Fruit fly (Drosophila melanogaster): Measurements from ENCODE around the gene CG44869.

DNA sequence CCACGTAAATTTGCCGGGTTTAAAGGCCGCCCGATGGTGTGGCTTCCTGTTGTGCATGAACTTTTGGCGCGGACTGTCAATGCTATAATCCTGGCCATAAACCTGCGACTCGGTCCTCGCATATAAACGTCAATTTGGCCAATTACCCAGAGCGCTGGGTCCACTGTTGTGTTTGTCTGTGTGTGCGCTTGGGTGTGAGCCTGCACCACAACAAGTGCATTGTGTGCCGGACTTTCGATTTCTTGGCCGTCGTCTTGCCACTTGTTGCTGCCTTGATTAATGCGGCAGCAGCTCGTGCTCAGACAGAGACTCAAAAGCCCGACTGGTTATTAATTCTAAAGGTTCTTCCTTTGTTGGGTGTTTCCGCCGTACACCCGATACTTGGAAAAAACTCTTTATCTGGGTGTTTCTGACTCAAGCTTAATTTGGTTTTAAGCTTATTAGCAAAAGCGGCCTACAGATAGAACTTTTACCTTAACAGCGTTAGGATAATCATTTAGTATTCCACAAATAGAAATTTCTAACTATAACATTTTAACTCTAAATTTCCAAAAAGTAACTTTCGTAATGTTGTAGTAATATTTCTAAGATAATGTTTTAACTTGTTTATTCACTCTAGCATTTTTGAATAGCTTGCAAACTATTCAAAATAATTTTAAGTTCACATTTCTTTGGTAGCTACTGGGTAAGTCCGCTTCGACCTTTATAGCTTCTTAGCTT is 30.1 kb downstream of the CG44869 start:
- TF ChIP-seq pan (optimal IDR thresholded peaks at IDR 0.05) = peak; percentile 64
- TF ChIP-seq psq (optimal IDR thresholded peaks at IDR 0.05) = no peak
- TF ChIP-seq Dll (optimal IDR thresholded peaks at IDR 0.05) = no peak
